Worm (Caenorhabditis elegans) whole organism, L3 larva: ENCODE results near the gene C25F9.13.

ENCODE experiments used
- aly-2 ChIP-seq: fragments of 150-350 bp; optimal IDR thresholded peaks from 2 replicates; lab custom pipeline; 2014; ENCODE audit warnings: missing biosample characterization, missing genetic modification characterization
- ceh-9 ChIP-seq: sonication (generic microtip); optimal IDR thresholded peaks from 2 replicates; lab custom pipeline; 2018; ENCODE audit warnings: missing biosample characterization, missing genetic modification characterization
- egl-27 ChIP-seq: sonication (generic microtip); optimal IDR thresholded peaks from 4 replicates; lab custom pipeline; 2017; ENCODE audit warnings: missing biosample characterization, missing genetic modification reagents, missing genetic modification characterization
- elt-1 ChIP-seq: fragments of 150-350 bp; optimal IDR thresholded peaks from 2 replicates; lab custom pipeline; 2014; ENCODE audit warnings: missing biosample characterization, missing genetic modification characterization
- elt-2 ChIP-seq: sonication (generic microtip); optimal IDR thresholded peaks from 2 replicates; lab custom pipeline; 2016; ENCODE audit warnings: missing genetic modification reagents, mild to moderate bottlenecking, missing genetic modification characterization, missing compliant biosample characterization
- elt-3 ChIP-seq, 3 experiments: fragments of 150-350 bp in 1 of 3; sonication (generic microtip) in 2 of 3; optimal IDR thresholded peaks; 2 replicates in 2 of 3; 4 replicates in 1 of 3; lab custom pipeline; 2014 to 2017; ENCODE audit warnings: missing biosample characterization in 3 of 3, missing genetic modification characterization in 3 of 3
- lin-15B ChIP-seq: fragments of 150-350 bp; optimal IDR thresholded peaks from 2 replicates; lab custom pipeline; 2014; ENCODE audit warnings: missing biosample characterization, missing genetic modification characterization
- nhr-11 ChIP-seq: fragments of 150-350 bp; optimal IDR thresholded peaks from 2 replicates; lab custom pipeline; 2014; ENCODE audit warnings: missing biosample characterization, missing genetic modification characterization
- pqm-1 ChIP-seq: fragments of 150-350 bp; optimal IDR thresholded peaks from 2 replicates; lab custom pipeline; 2017; ENCODE audit warnings: missing biosample characterization, missing genetic modification characterization, inconsistent platforms
- snpc-4 ChIP-seq: fragments of 150-350 bp; optimal IDR thresholded peaks from 2 replicates; lab custom pipeline; 2014; ENCODE audit warnings: missing biosample characterization, missing genetic modification characterization
- unc-39 ChIP-seq: sonication (generic microtip); optimal IDR thresholded peaks from 4 replicates; lab custom pipeline; 2017; ENCODE audit warnings: missing biosample characterization, missing genetic modification characterization
- unc-62 ChIP-seq: fragments of 150-350 bp; sonication (generic microtip); optimal IDR thresholded peaks from 4 replicates; lab custom pipeline; 2014; ENCODE audit warnings: missing biosample characterization, missing genetic modification reagents, missing genetic modification characterization
- zag-1 ChIP-seq: fragments of 150-350 bp; optimal IDR thresholded peaks from 2 replicates; lab custom pipeline; 2014; ENCODE audit warnings: missing biosample characterization, missing genetic modification characterization
- ztf-11 ChIP-seq: fragments of 150-350 bp; optimal IDR thresholded peaks from 2 replicates; lab custom pipeline; 2014; ENCODE audit warnings: missing biosample characterization, missing genetic modification characterization

- TF ChIP-seq pqm-1 (tag; lab: Kevin White, UChicago) (no peak), unc-39 (tag; lab: Kevin White, UChicago) (no peak), egl-27 (tag; lab: Kevin White, UChicago) (no peak), snpc-4 (tag; lab: Kevin White, UChicago) (no peak), nhr-11 (no peak), zag-1 (tag; lab: Kevin White, UChicago) (no peak), ceh-9 (tag; lab: Kevin White, UChicago) (no peak), elt-3 (tag; optimal IDR thresholded peaks at IDR 0.05; lab: Kevin White, UChicago) (no peak), ztf-11 (tag; lab: Kevin White, UChicago) (no peak), unc-62 (GFP tag; lab: Kevin White, UChicago) (no peak), lin-15B (no peak), aly-2 (tag; lab: Kevin White, UChicago) (no peak), elt-1 (no peak), elt-2 (tag; lab: Kevin White, UChicago) (no peak)
These were observed 27.0 kb downstream of the C25F9.13 start for ce11 chrV:19371777-19372176.
